Worm (Caenorhabditis elegans): ENCODE results near the gene F35H8.1.

Gene F35H8.1

DNA sequence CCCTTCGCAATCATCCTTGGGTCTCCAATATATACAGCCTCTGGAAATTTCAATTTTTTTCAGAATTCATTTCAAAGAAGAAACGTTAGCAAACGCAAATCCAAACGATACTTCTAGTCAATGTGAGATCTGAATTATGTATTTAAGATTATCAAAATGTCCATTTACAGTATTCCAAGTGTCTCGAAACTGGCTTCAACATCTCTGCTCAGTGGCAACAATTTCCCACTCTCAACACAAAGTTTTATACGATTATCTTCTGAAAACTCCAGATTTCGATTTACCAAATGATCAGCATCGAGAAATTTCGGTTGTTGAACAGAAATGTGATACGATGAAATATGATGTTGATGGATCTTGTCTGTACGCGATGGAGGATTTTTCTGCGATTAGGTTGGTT lies 3.5 kb upstream of the F35H8.1 start:
- TF ChIP-seq ztf-28 (GFP tag; IDR thresholded peaks at IDR 0.05) (no peak), ets-4 (GFP tag; optimal IDR thresholded peaks at IDR 0.05) (no peak), lin-54 (GFP tag; optimal IDR thresholded peaks at IDR 0.05) (no peak), B0336.3 (GFP tag; IDR thresholded peaks at IDR 0.05) (no peak), ceh-79 (tag; optimal IDR thresholded peaks at IDR 0.05) (no peak), him-1 (tag; optimal IDR thresholded peaks at IDR 0.05) (no peak), chd-7 (tag; optimal IDR thresholded peaks at IDR 0.05) (no peak), ztf-26 (tag; optimal IDR thresholded peaks at IDR 0.05) (no peak), snpc-3.4 (tag; optimal IDR thresholded peaks at IDR 0.05) (no peak), zim-3 (tag; optimal IDR thresholded peaks at IDR 0.05) (no peak), madf-6 (GFP tag; IDR thresholded peaks at IDR 0.05) (no peak), Y79H2A.3 (GFP tag; conservative IDR thresholded peaks at IDR 0.05) (no peak), C17E4.6 (GFP tag; IDR thresholded peaks at IDR 0.05) (no peak), fkh-3 (tag; optimal IDR thresholded peaks at IDR 0.05) (no peak), F52B5.7 (tag; optimal IDR thresholded peaks at IDR 0.05) (no peak), akir-1 (GFP tag; optimal IDR thresholded peaks at IDR 0.05) (no peak)

ce11 chrII:9554925-9555553 lies 2.0 kb upstream of the F35H8.1 start, which contains the start of gene F35H8.2:
Gene F35H8.2, plus strand, starts transcription at chrII:9555503.
- no peak for TF ChIP-seq Y95B8A.8 (GFP tag; IDR thresholded peaks at IDR 0.05)
- TF ChIP-seq fkh-3 (tag; optimal IDR thresholded peaks at IDR 0.05), result no peak
- TF ChIP-seq F55B11.4 (tag; optimal IDR thresholded peaks at IDR 0.05; ENCODE audit: borderline replicate concordance, insufficient read depth), result no peak
- TF ChIP-seq egl-18 (GFP tag; IDR thresholded peaks at IDR 0.05), result no peak
- no peak for TF ChIP-seq madf-10 (tag; optimal IDR thresholded peaks at IDR 0.05)
- TF ChIP-seq Y67H2A.10 (GFP tag; conservative IDR thresholded peaks at IDR 0.05), result no peak
- TF ChIP-seq cebp-2 (GFP tag; IDR thresholded peaks at IDR 0.05), result no peak

- TF ChIP-seq ztf-28 (GFP tag; IDR thresholded peaks at IDR 0.05) (no peak), F37B4.10 (GFP tag; IDR thresholded peaks at IDR 0.05) (no peak), mel-28 (tag; optimal IDR thresholded peaks at IDR 0.05; ENCODE audit: borderline replicate concordance) (no peak), lin-35 (GFP tag; optimal IDR thresholded peaks at IDR 0.05) (no peak), Y79H2A.3 (GFP tag; conservative IDR thresholded peaks at IDR 0.05) (no peak), aptf-3 (GFP tag; IDR thresholded peaks at IDR 0.05) (no peak), rcor-1 (GFP tag; IDR thresholded peaks at IDR 0.05) (no peak), tbp1 (GFP tag; optimal IDR thresholded peaks at IDR 0.05) (no peak), hlh-12 (tag; optimal IDR thresholded peaks at IDR 0.05) (no peak), efl-1 (GFP tag; optimal IDR thresholded peaks at IDR 0.05) (no peak), chd-7 (tag; optimal IDR thresholded peaks at IDR 0.05) (no peak), him-1 (tag; optimal IDR thresholded peaks at IDR 0.05) (no peak), ccch-3 (GFP tag; optimal IDR thresholded peaks at IDR 0.05) (no peak), snpc-1.1 (tag; optimal IDR thresholded peaks at IDR 0.05; ENCODE audit: insufficient read depth) (no peak), T07F8.4 (tag; optimal IDR thresholded peaks at IDR 0.05) (no peak), ceh-91 (GFP tag; IDR thresholded peaks at IDR 0.05) (no peak), F23B12.7 (tag; optimal IDR thresholded peaks at IDR 0.05; ENCODE audit: insufficient read depth) (no peak), snpc-3.4 (tag; optimal IDR thresholded peaks at IDR 0.05) (no peak)
Measured at ce11 chrII:9551536-9551935, 1.5 kb downstream of the F35H8.1 start, which contains the start of gene F35H8.12. Gene F35H8.12, plus strand, starts transcription at chrII:9551836.

All from whole organism, young adult.